Worm (Caenorhabditis elegans) whole organism, young adult: ENCODE results near the gene ckb-2.

ENCODE experiments used
- B0261.1 ChIP-seq: sonication (generic microtip); optimal IDR thresholded peaks from 2 replicates; lab custom pipeline; 2016; ENCODE audit warnings: mild to moderate bottlenecking, missing genetic modification characterization, moderate library complexity, missing compliant biosample characterization
- C17E4.6 ChIP-seq: fragments of 200-800 bp; sonication (Bioruptor generic); IDR thresholded peaks from 2 replicates; pipeline ENCODE4 v1.3.6; 2022; ENCODE audit warnings: missing genetic modification reagents, missing genetic modification characterization, missing compliant biosample characterization
- F33H1.4 ChIP-seq: fragments of 200-800 bp; sonication (Bioruptor generic); IDR thresholded peaks from 2 replicates; pipeline ENCODE4 v1.3.6; 2022; ENCODE audit warnings: missing genetic modification reagents, missing genetic modification characterization, missing compliant biosample characterization
- F49E8.2 ChIP-seq: sonication (generic microtip); optimal IDR thresholded peaks from 3 replicates; lab custom pipeline; 2017; ENCODE audit warnings: missing genetic modification characterization, mild to moderate bottlenecking, missing compliant biosample characterization, antibody characterized with exemption, moderate library complexity; ENCODE audit not compliant: insufficient read depth
- F57A8.1 ChIP-seq: fragments of 200-800 bp; sonication (Bioruptor generic); optimal IDR thresholded peaks from 2 replicates; lab custom pipeline; 2018; ENCODE audit warnings: mild to moderate bottlenecking, missing genetic modification characterization, moderate library complexity, missing compliant biosample characterization
- T26A5.8 ChIP-seq: sonication (generic microtip); optimal IDR thresholded peaks from 2 replicates; lab custom pipeline; 2016; ENCODE audit warnings: missing genetic modification characterization, missing compliant biosample characterization
- ama-1 ChIP-seq, 3 experiments: fragments of 150-350 bp in 1 of 3; sonication (generic microtip) in 2 of 3; optimal IDR thresholded peaks; 2 replicates each; lab custom pipeline; 2014 to 2018; ENCODE audit warnings: missing biosample characterization in 2 of 3, missing genetic modification characterization in 2 of 3, missing genetic modification reagents in 2 of 3
- athp-1 ChIP-seq: sonication (generic microtip); optimal IDR thresholded peaks from 2 replicates; lab custom pipeline; 2017; ENCODE audit warnings: mild to moderate bottlenecking, missing genetic modification characterization, missing compliant biosample characterization
- ceh-100 ChIP-seq: fragments of 200-800 bp; sonication (Bioruptor generic); IDR thresholded peaks from 2 replicates; pipeline ENCODE4 v1.3.6; 2022; ENCODE audit warnings: missing genetic modification reagents, missing genetic modification characterization, missing compliant biosample characterization
- ceh-58 ChIP-seq: fragments of 200-800 bp; sonication (Bioruptor generic); IDR thresholded peaks from 2 replicates; pipeline ENCODE4 v1.3.6; 2022; ENCODE audit warnings: missing genetic modification characterization, missing compliant biosample characterization
- ceh-79 ChIP-seq: sonication (generic microtip); optimal IDR thresholded peaks from 2 replicates; lab custom pipeline; 2017; ENCODE audit warnings: mild to moderate bottlenecking, missing genetic modification characterization, missing compliant biosample characterization
- dox-1 ChIP-seq: fragments of 200-800 bp; sonication (Bioruptor generic); IDR thresholded peaks from 2 replicates; pipeline ENCODE4 v1.3.6; 2022; ENCODE audit warnings: missing genetic modification reagents, missing genetic modification characterization, missing compliant biosample characterization
- egl-18 ChIP-seq: fragments of 200-800 bp; sonication (Bioruptor generic); IDR thresholded peaks from 2 replicates; pipeline ENCODE4 v1.3.6; 2022; ENCODE audit warnings: missing genetic modification reagents, missing genetic modification characterization, missing compliant biosample characterization
- hmg-20 ChIP-seq: fragments of 200-800 bp; sonication (Bioruptor generic); IDR thresholded peaks from 2 replicates; pipeline ENCODE4 v1.3.6; 2022; ENCODE audit warnings: missing genetic modification reagents, missing genetic modification characterization, missing compliant biosample characterization
- hrde-1 ChIP-seq: sonication (generic microtip); optimal IDR thresholded peaks from 2 replicates; lab custom pipeline; 2016; ENCODE audit warnings: missing genetic modification characterization, mild to moderate bottlenecking, missing compliant biosample characterization, moderate library complexity, missing genotype, missing genetic modification reagents, borderline replicate concordance
- lin-26 ChIP-seq: fragments of 200-800 bp; sonication (Bioruptor generic); IDR thresholded peaks from 2 replicates; pipeline ENCODE4 v1.3.6; 2022; ENCODE audit warnings: missing genetic modification reagents, missing genetic modification characterization, missing compliant biosample characterization
- lin-54 ChIP-seq: fragments of 200-800 bp; sonication (Bioruptor generic); optimal IDR thresholded peaks from 2 replicates; lab custom pipeline; 2018; ENCODE audit warnings: mild to moderate bottlenecking, missing genetic modification characterization, missing compliant biosample characterization
- lsy-27 ChIP-seq: sonication (generic microtip); optimal IDR thresholded peaks from 2 replicates; lab custom pipeline; 2017; ENCODE audit warnings: missing genetic modification characterization, mild to moderate bottlenecking, missing compliant biosample characterization, antibody characterized with exemption, missing genotype, borderline replicate concordance; ENCODE audit not compliant: insufficient read depth
- mcd-1 ChIP-seq: fragments of 200-800 bp; sonication (Bioruptor generic); IDR thresholded peaks from 2 replicates; pipeline ENCODE4 v1.3.6; 2022; ENCODE audit warnings: missing genetic modification reagents, missing genetic modification characterization, missing compliant biosample characterization
- nfya-1 ChIP-seq: sonication (generic microtip); optimal IDR thresholded peaks from 2 replicates; lab custom pipeline; 2017; ENCODE audit warnings: antibody characterized with exemption, missing compliant biosample characterization, missing genetic modification characterization, borderline replicate concordance; ENCODE audit not compliant: insufficient read depth
- nfyb-1 ChIP-seq: fragments of 200-800 bp; sonication (Bioruptor generic); IDR thresholded peaks from 2 replicates; pipeline ENCODE4 v1.3.6; 2022; ENCODE audit warnings: missing genetic modification reagents, missing genetic modification characterization, missing compliant biosample characterization
- nhr-120 ChIP-seq: fragments of 200-800 bp; sonication (Bioruptor generic); IDR thresholded peaks from 2 replicates; pipeline ENCODE4 v1.3.6; 2022; ENCODE audit warnings: missing genetic modification characterization, missing compliant biosample characterization
- nhr-179 ChIP-seq: sonication (generic microtip); optimal IDR thresholded peaks from 2 replicates; lab custom pipeline; 2016; ENCODE audit warnings: mild to moderate bottlenecking, missing genetic modification characterization, missing compliant biosample characterization
- nhr-27 ChIP-seq: fragments of 200-800 bp; sonication (Bioruptor generic); optimal IDR thresholded peaks from 2 replicates; lab custom pipeline; 2018; ENCODE audit warnings: mild to moderate bottlenecking, missing genetic modification characterization, moderate library complexity, missing compliant biosample characterization
- nhr-90 ChIP-seq: sonication (generic microtip); optimal IDR thresholded peaks from 2 replicates; lab custom pipeline; 2016; ENCODE audit warnings: missing genotype, mild to moderate bottlenecking, missing genetic modification characterization, missing compliant biosample characterization
- pha-4 ChIP-seq: fragments of 150-350 bp; sonication (generic microtip); optimal IDR thresholded peaks from 2 replicates; lab custom pipeline; 2014; ENCODE audit warnings: missing biosample characterization, missing genetic modification reagents, missing genetic modification characterization
- snpc-1.1 ChIP-seq: sonication (generic microtip); optimal IDR thresholded peaks from 2 replicates; lab custom pipeline; 2017; ENCODE audit warnings: missing genetic modification characterization, mild to moderate bottlenecking, missing compliant biosample characterization, antibody characterized with exemption, moderate library complexity, missing genotype, missing genetic modification reagents; ENCODE audit not compliant: insufficient read depth
- snpc-3.4 ChIP-seq: sonication (generic microtip); optimal IDR thresholded peaks from 2 replicates; lab custom pipeline; 2017; ENCODE audit warnings: missing genetic modification characterization, mild to moderate bottlenecking, missing compliant biosample characterization, antibody characterized with exemption, moderate library complexity, missing genotype, missing genetic modification reagents
- somi-1 ChIP-seq: fragments of 200-800 bp; sonication (Bioruptor generic); optimal IDR thresholded peaks from 2 replicates; lab custom pipeline; 2018; ENCODE audit warnings: mild to moderate bottlenecking, missing genetic modification characterization, missing compliant biosample characterization
- tlf-1 ChIP-seq: fragments of 200-800 bp; sonication (Bioruptor generic); optimal IDR thresholded peaks from 2 replicates; lab custom pipeline; 2018; ENCODE audit warnings: mild to moderate bottlenecking, missing genetic modification characterization, missing compliant biosample characterization
- xnd-1 ChIP-seq: sonication (generic microtip); optimal IDR thresholded peaks from 2 replicates; lab custom pipeline; 2016; ENCODE audit warnings: missing genotype, missing genetic modification reagents, missing genetic modification characterization, missing compliant biosample characterization
- ztf-22 ChIP-seq: fragments of 200-800 bp; sonication (Bioruptor generic); optimal IDR thresholded peaks from 2 replicates; lab custom pipeline; 2018; ENCODE audit warnings: mild to moderate bottlenecking, missing genetic modification characterization, moderate library complexity, missing compliant biosample characterization
- ztf-3 ChIP-seq: fragments of 200-800 bp; sonication (Bioruptor generic); optimal IDR thresholded peaks from 2 replicates; lab custom pipeline; 2018; ENCODE audit warnings: mild to moderate bottlenecking, missing genetic modification characterization, missing compliant biosample characterization

The ckb-2 gene

DNA sequence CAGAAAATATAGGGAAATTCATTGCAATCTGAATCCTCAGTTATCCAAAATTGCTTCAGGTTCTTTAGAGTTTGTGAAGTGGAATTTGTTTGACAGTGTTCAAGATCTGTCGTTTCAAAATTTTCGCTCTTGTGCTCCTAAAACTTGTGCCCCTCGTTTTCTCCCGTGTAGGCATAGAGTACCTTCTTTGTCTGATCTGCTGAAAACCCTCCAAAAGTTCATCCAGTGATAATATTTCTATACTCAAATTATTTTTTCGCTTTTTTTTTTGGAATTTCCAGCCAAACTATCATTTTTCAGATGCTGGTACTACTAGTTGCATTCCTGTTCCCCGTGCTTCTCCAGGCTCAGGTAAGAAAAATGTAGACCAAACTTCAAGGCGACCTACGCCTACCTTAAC is 26.7 kb downstream of the ckb-2 start, which contains the start of gene R07E5.4 (continued):
- no peak for TF ChIP-seq snpc-3.4 (tag; lab: Kevin White, UChicago)
- no peak for TF ChIP-seq somi-1 (GFP tag; lab: Kevin White, UChicago)

DNA sequence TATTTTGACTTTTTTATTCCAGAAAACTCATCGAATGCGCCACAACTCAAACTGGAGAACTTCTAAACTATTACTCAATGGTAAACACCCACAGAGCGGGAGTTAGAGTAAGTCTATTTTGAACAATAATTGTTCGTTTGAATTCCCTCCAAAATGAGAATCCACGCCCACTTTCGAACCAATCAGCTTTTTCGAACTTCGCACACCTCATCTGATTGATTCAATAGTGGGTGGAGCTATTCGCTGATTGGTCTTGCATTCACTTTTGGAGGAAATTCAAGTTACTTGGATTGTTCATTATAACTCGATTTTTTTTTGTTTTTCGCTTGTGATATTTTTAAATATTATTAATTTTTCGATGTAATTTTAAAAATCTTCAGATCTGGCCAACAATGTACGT is 28.1 kb downstream of the ckb-2 start:
- peak; percentile 93 for TF ChIP-seq nfyb-1 (GFP tag; lab: Robert Waterston, UW)
- TF ChIP-seq dox-1 (GFP tag; lab: Robert Waterston, UW): no peak
- no peak for TF ChIP-seq ceh-79 (tag; lab: Kevin White, UChicago)
- TF ChIP-seq F49E8.2: no peak
- no peak for TF ChIP-seq mcd-1 (GFP tag; lab: Robert Waterston, UW)
- TF ChIP-seq T26A5.8: no peak

DNA sequence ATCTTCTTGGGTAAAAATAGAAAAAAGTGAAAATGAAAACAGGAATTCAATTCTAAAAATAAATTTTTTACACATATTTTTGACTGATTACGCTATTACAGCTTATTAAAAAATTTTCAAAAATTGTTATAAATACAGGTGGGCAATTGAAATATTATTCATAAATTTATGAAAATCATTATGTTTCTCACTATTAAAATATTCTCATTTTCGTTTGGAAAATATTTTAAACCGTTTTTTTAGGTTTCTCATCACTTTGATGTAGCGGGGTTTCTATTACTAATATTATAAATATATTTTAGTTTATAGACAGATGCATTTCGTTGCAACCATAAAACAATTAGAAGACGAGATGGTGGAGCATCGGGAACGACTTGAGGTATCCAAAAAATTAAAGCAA is 29.4 kb downstream of the ckb-2 start, which contains the start of gene R07E5.5:
R07E5.5 (plus strand) TSS at position 301 of the 400 bp plus-strand sequence.
- TF ChIP-seq F33H1.4 (GFP tag; lab: Robert Waterston, UW) (no peak), xnd-1 (tag; lab: Kevin White, UChicago) (no peak), nfya-1 (tag; lab: Kevin White, UChicago) (no peak), nhr-120 (GFP tag; lab: Robert Waterston, UW) (no peak), T26A5.8 (no peak), nhr-179 (tag; lab: Kevin White, UChicago) (no peak), tlf-1 (GFP tag; lab: Kevin White, UChicago) (no peak)

DNA sequence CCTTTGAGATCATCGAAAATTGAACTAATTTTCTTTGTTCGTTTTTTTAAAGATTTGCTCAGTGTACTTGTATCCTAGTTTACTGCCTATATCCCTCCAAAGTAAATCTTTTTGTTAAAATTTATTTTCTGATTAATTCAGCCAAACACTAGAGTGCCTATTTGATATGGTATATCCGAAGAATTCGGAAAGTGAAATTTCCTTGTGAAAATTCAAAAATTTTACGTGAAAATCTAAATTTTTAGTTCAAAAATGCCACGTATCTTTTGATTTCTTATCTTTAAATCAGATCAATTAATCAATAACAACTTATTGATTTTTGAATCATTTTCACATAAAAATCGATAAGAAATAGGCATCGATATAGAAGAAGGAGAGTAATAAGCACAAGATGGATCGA is 30.7 kb downstream of the ckb-2 start, which contains the start of gene R07E5.6:
R07E5.6 (plus strand) TSS at position 301 of the 400 bp plus-strand sequence.
- TF ChIP-seq egl-18 (no peak), ceh-58 (GFP tag; lab: Robert Waterston, UW) (no peak), hmg-20 (GFP tag; lab: Robert Waterston, UW) (no peak), nhr-90 (no peak), ama-1 (optimal IDR thresholded peaks at IDR 0.05; lab: Kevin White, UChicago) (no peak), ama-1 (GFP tag; optimal IDR thresholded peaks at IDR 0.05; lab: Kevin White, UChicago) (no peak), nhr-27 (tag; lab: Kevin White, UChicago) (no peak), lin-54 (GFP tag; lab: Kevin White, UChicago) (no peak), C17E4.6 (GFP tag; lab: Robert Waterston, UW) (no peak)

DNA sequence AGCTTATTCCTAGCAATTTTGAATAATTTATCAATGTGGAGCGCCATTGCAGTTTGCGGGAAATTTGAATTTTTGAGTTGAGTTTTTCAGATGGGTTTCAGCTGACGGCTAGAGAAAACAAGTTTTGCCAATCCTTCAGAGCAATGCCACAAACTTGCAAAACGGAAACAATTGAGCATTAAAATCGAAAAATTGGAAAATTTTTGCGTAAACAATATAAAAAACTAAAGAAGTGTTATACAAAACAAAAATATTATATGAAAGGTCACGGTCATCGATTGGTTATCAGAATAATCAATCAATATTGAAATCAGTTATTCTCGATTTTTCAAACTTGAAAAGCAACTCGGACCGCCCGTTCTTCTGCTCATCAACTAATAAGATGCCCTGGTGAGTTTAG is 33.4 kb downstream of the ckb-2 start, which contains the start of gene R07E5.15:
R07E5.15 (plus strand) TSS at position 301 of the 400 bp plus-strand sequence.
- TF ChIP-seq ceh-100 (GFP tag; lab: Robert Waterston, UW) (no peak), ztf-22 (no peak), F49E8.2 (no peak), hrde-1 (tag; lab: Kevin White, UChicago) (no peak), egl-18 (no peak), mcd-1 (GFP tag; lab: Robert Waterston, UW) (no peak), ztf-3 (GFP tag; lab: Kevin White, UChicago) (no peak), snpc-1.1 (tag; lab: Kevin White, UChicago) (no peak), ceh-58 (GFP tag; lab: Robert Waterston, UW) (no peak), tlf-1 (GFP tag; lab: Kevin White, UChicago) (no peak), lin-26 (no peak), pha-4 (tag; lab: Kevin White, UChicago) (no peak), athp-1 (no peak), nfyb-1 (GFP tag; lab: Robert Waterston, UW) (no peak), F57A8.1 (no peak), B0261.1 (tag; lab: Kevin White, UChicago) (no peak), hmg-20 (GFP tag; lab: Robert Waterston, UW) (no peak), lsy-27 (tag; lab: Kevin White, UChicago) (no peak)
